Fruit fly (Drosophila melanogaster) whole organism, embryonic: ENCODE measurements around the gene Mgstl.

ENCODE experiments used
- CG11093 ChIP-seq: fragments of 200-800 bp; sonication (Bioruptor generic); IDR thresholded peaks from 3 replicates; pipeline ENCODE4 v1.3.6; 2022; ENCODE audit warnings: missing biosample characterization, missing genetic modification characterization
- CG11398 ChIP-seq: fragments of 200-800 bp; sonication (Bioruptor generic); optimal IDR thresholded peaks from 2 replicates; lab custom pipeline; 2016; ENCODE audit warnings: missing biosample characterization, missing genetic modification characterization
- CG11456 ChIP-seq: fragments of 200-800 bp; sonication (Bioruptor generic); IDR thresholded peaks from 3 replicates; pipeline ENCODE4 v1.3.6; 2022; ENCODE audit warnings: missing biosample characterization, missing genetic modification characterization
- CG12659 ChIP-seq: fragments of 200-800 bp; sonication (Bioruptor generic); optimal IDR thresholded peaks from 3 replicates; lab custom pipeline; 2017; ENCODE audit warnings: mild to moderate bottlenecking, missing biosample characterization, missing genetic modification reagents, missing genetic modification characterization
- CG12942 ChIP-seq: fragments of 200-800 bp; sonication (Bioruptor generic); optimal IDR thresholded peaks from 3 replicates; lab custom pipeline; 2016; ENCODE audit warnings: missing biosample characterization, missing genetic modification characterization
- CG16779 ChIP-seq: fragments of 200-800 bp; sonication (Bioruptor generic); IDR thresholded peaks from 2 replicates; pipeline ENCODE4 v1.3.6; 2022; ENCODE audit warnings: missing biosample characterization, missing genetic modification characterization
- CG17612 ChIP-seq: fragments of 200-800 bp; sonication (Bioruptor generic); IDR thresholded peaks from 2 replicates; pipeline ENCODE4 v1.3.6; 2022; ENCODE audit warnings: missing biosample characterization, missing genetic modification characterization
- CG17829 ChIP-seq: fragments of 200-800 bp; optimal IDR thresholded peaks from 2 replicates; lab custom pipeline; 2019; ENCODE audit warnings: missing biosample characterization, mild to moderate bottlenecking, missing genetic modification characterization, moderate library complexity
- CG3847 ChIP-seq: fragments of 200-800 bp; sonication (Bioruptor generic); IDR thresholded peaks from 2 replicates; pipeline ENCODE4 v1.3.6; 2022; ENCODE audit warnings: missing biosample characterization, missing genetic modification characterization
- CG4424 ChIP-seq: fragments of 200-800 bp; sonication (Bioruptor generic); optimal IDR thresholded peaks from 3 replicates; lab custom pipeline; 2016; ENCODE audit warnings: missing biosample characterization, missing genetic modification characterization
- CG5245 ChIP-seq: fragments of 200-800 bp; sonication (Bioruptor generic); optimal IDR thresholded peaks from 3 replicates; lab custom pipeline; 2016; ENCODE audit warnings: missing biosample characterization, missing genetic modification characterization
- CG6813 ChIP-seq: fragments of 200-800 bp; sonication (Bioruptor generic); optimal IDR thresholded peaks from 2 replicates; lab custom pipeline; 2017; ENCODE audit warnings: missing biosample characterization, missing genetic modification characterization, mild to moderate bottlenecking, moderate library complexity, missing genetic modification reagents
- CG7745 ChIP-seq: fragments of 200-800 bp; sonication (Bioruptor generic); optimal IDR thresholded peaks from 2 replicates; lab custom pipeline; 2018; ENCODE audit warnings: missing biosample characterization, mild to moderate bottlenecking, missing genetic modification characterization, moderate library complexity
- CG8089 ChIP-seq: fragments of 200-800 bp; sonication (Bioruptor generic); optimal IDR thresholded peaks from 3 replicates; lab custom pipeline; 2016; ENCODE audit warnings: missing biosample characterization, missing genetic modification characterization
- CG8290 ChIP-seq, 3 experiments: fragments of 200-800 bp; sonication (Bioruptor generic); optimal IDR thresholded peaks; 2 replicates each; lab custom pipeline; 2016 to 2019; ENCODE audit warnings: missing biosample characterization in 3 of 3, missing genetic modification characterization in 3 of 3, mild to moderate bottlenecking in 2 of 3, moderate library complexity in 1 of 3
- CG8944 ChIP-seq: fragments of 200-800 bp; sonication (Bioruptor generic); optimal IDR thresholded peaks from 3 replicates; lab custom pipeline; 2016; ENCODE audit warnings: missing biosample characterization, missing genetic modification characterization
- CG9727 ChIP-seq: fragments of 200-800 bp; sonication (Bioruptor generic); optimal IDR thresholded peaks from 3 replicates; lab custom pipeline; 2017; ENCODE audit warnings: missing biosample characterization, mild to moderate bottlenecking, missing genetic modification characterization
- CHES-1-like ChIP-seq: fragments of 200-800 bp; sonication (Bioruptor generic); optimal IDR thresholded peaks from 2 replicates; lab custom pipeline; 2016; ENCODE audit warnings: missing biosample characterization, missing genetic modification characterization
- D19B ChIP-seq: fragments of 200-800 bp; sonication (Bioruptor generic); optimal IDR thresholded peaks from 2 replicates; lab custom pipeline; 2017; ENCODE audit warnings: missing biosample characterization, mild to moderate bottlenecking, missing genetic modification characterization
- Dp ChIP-seq: fragments of 200-800 bp; sonication (Bioruptor generic); optimal IDR thresholded peaks from 2 replicates; lab custom pipeline; 2018; ENCODE audit warnings: missing biosample characterization, mild to moderate bottlenecking, missing genetic modification characterization, moderate library complexity
- H2.0 ChIP-seq: fragments of 200-800 bp; sonication (Bioruptor generic); IDR thresholded peaks from 2 replicates; pipeline ENCODE4 v1.3.6; 2022; ENCODE audit warnings: missing biosample characterization, missing genetic modification characterization
- Hr51 ChIP-seq, 2 experiments: fragments of 200-800 bp; sonication (Bioruptor generic); optimal IDR thresholded peaks; 2 replicates in 1 of 2; 3 replicates in 1 of 2; lab custom pipeline; 2016 to 2018; ENCODE audit warnings: missing biosample characterization in 2 of 2, missing genetic modification characterization in 2 of 2, mild to moderate bottlenecking in 1 of 2, moderate library complexity in 1 of 2
- Mrtf ChIP-seq: fragments of 200-800 bp; sonication (Bioruptor generic); IDR thresholded peaks from 3 replicates; pipeline ENCODE4 v1.3.6; 2022; ENCODE audit warnings: missing biosample characterization, missing genetic modification characterization
- Ssrp ChIP-seq: fragments of 200-800 bp; sonication (Bioruptor generic); optimal IDR thresholded peaks from 2 replicates; lab custom pipeline; 2018; ENCODE audit warnings: missing biosample characterization, mild to moderate bottlenecking, missing genetic modification characterization, moderate library complexity
- Trl ChIP-seq, 3 experiments: fragments of >200 bp in 2 of 3; fragments of 200-800 bp in 1 of 3; sonication (Bioruptor generic) in 1 of 3; optimal IDR thresholded peaks; 2 replicates in 1 of 3; 3 replicates in 2 of 3; lab custom pipeline; 2016 to 2017; ENCODE audit warnings: missing biosample characterization in 1 of 3, missing genetic modification characterization in 1 of 3
- ab ChIP-seq: fragments of 200-800 bp; sonication (Bioruptor generic); optimal IDR thresholded peaks from 2 replicates; lab custom pipeline; 2016; ENCODE audit warnings: missing biosample characterization, missing genetic modification characterization
- abd-A ChIP-seq: fragments of 200-800 bp; sonication (Bioruptor generic); optimal IDR thresholded peaks from 3 replicates; lab custom pipeline; 2019; ENCODE audit warnings: missing biosample characterization, mild to moderate bottlenecking, missing genetic modification characterization, moderate library complexity
- bsh ChIP-seq, 2 experiments: fragments of 200-800 bp; sonication (Bioruptor generic); optimal IDR thresholded peaks; 2 replicates each; lab custom pipeline; 2017 to 2018; ENCODE audit warnings: mild to moderate bottlenecking in 2 of 2, missing biosample characterization in 2 of 2, missing genetic modification characterization in 2 of 2, moderate library complexity in 1 of 2
- cato ChIP-seq: fragments of 200-800 bp; sonication (Bioruptor generic); optimal IDR thresholded peaks from 2 replicates; lab custom pipeline; 2016; ENCODE audit warnings: missing biosample characterization, missing genetic modification characterization, borderline replicate concordance
- cg ChIP-seq: fragments of 200-800 bp; sonication (Bioruptor generic); optimal IDR thresholded peaks from 3 replicates; lab custom pipeline; 2019; ENCODE audit warnings: missing biosample characterization, mild to moderate bottlenecking, missing genetic modification characterization, moderate library complexity
- dmrt11E ChIP-seq: fragments of 200-800 bp; sonication (Bioruptor generic); optimal IDR thresholded peaks from 3 replicates; lab custom pipeline; 2018; ENCODE audit warnings: missing biosample characterization, mild to moderate bottlenecking, missing genetic modification characterization, moderate library complexity
- en ChIP-seq: fragments of 200-800 bp; sonication (Bioruptor generic); optimal IDR thresholded peaks from 2 replicates; lab custom pipeline; 2016; ENCODE audit warnings: missing biosample characterization, missing genetic modification characterization
- fd96Cb ChIP-seq: fragments of 200-800 bp; sonication (Bioruptor generic); optimal IDR thresholded peaks from 2 replicates; lab custom pipeline; 2018; ENCODE audit warnings: missing biosample characterization, mild to moderate bottlenecking, missing genetic modification characterization, moderate library complexity
- fru ChIP-seq: fragments of >200 bp; optimal IDR thresholded peaks from 2 replicates; lab custom pipeline; 2017
- grn ChIP-seq: fragments of 200-800 bp; sonication (Bioruptor generic); optimal IDR thresholded peaks from 3 replicates; lab custom pipeline; 2017; ENCODE audit warnings: missing biosample characterization, missing genetic modification characterization
- hkb ChIP-seq, 2 experiments: fragments of 200-800 bp in 1 of 2; fragments of >200 bp in 1 of 2; sonication (Bioruptor generic) in 1 of 2; IDR thresholded peaks in 1 of 2; optimal IDR thresholded peaks in 1 of 2; 2 replicates each; pipeline versions ENCODE4 v1.3.6 to Lab custom; 2017 to 2022; ENCODE audit warnings: missing biosample characterization in 1 of 2, missing genetic modification characterization in 1 of 2
- jing ChIP-seq: fragments of 200-800 bp; sonication (Bioruptor generic); optimal IDR thresholded peaks from 2 replicates; lab custom pipeline; 2018; ENCODE audit warnings: missing biosample characterization, mild to moderate bottlenecking, missing genetic modification characterization
- lmd ChIP-seq: fragments of 200-800 bp; sonication (Bioruptor generic); IDR thresholded peaks from 2 replicates; pipeline ENCODE4 v1.3.6; 2022; ENCODE audit warnings: missing biosample characterization, missing genetic modification characterization
- mam ChIP-seq: fragments of 200-800 bp; sonication (Bioruptor generic); optimal IDR thresholded peaks from 3 replicates; lab custom pipeline; 2016; ENCODE audit warnings: missing biosample characterization, missing genetic modification characterization
- nerfin-2 ChIP-seq: fragments of 200-800 bp; sonication (Bioruptor generic); IDR thresholded peaks from 2 replicates; pipeline ENCODE4 v1.3.6; 2022; ENCODE audit warnings: missing biosample characterization, missing genetic modification characterization; ENCODE audit not compliant: partially characterized antibody
- oc ChIP-seq: fragments of 200-800 bp; sonication (Bioruptor generic); optimal IDR thresholded peaks from 2 replicates; lab custom pipeline; 2018; ENCODE audit warnings: missing biosample characterization, mild to moderate bottlenecking, missing genetic modification characterization, moderate library complexity
- org-1 ChIP-seq: fragments of 200-800 bp; sonication (Bioruptor generic); optimal IDR thresholded peaks from 2 replicates; lab custom pipeline; 2017; ENCODE audit warnings: missing biosample characterization, missing genetic modification characterization
- otp ChIP-seq: fragments of 200-800 bp; sonication (Bioruptor generic); IDR thresholded peaks from 3 replicates; pipeline ENCODE4, ENCODE4 v1.3.6; 2022; ENCODE audit warnings: missing biosample characterization, missing genetic modification characterization
- pfk ChIP-seq: fragments of 200-800 bp; sonication (Bioruptor generic); optimal IDR thresholded peaks from 2 replicates; lab custom pipeline; 2018; ENCODE audit warnings: missing biosample characterization, mild to moderate bottlenecking, missing genetic modification characterization, moderate library complexity
- slp2 ChIP-seq: fragments of 200-800 bp; sonication (Bioruptor generic); optimal IDR thresholded peaks from 2 replicates; lab custom pipeline; 2016; ENCODE audit warnings: missing biosample characterization, missing genetic modification characterization
- sna ChIP-seq: fragments of 200-800 bp; sonication (Bioruptor generic); IDR thresholded peaks from 2 replicates; pipeline ENCODE4 v1.3.6; 2022; ENCODE audit warnings: missing biosample characterization, missing genetic modification characterization; ENCODE audit not compliant: partially characterized antibody
- tgo ChIP-seq: fragments of 200-800 bp; sonication (Bioruptor generic); IDR thresholded peaks from 3 replicates; pipeline ENCODE4 v1.3.6; 2022; ENCODE audit warnings: missing biosample characterization, missing genetic modification characterization
- tin ChIP-seq: fragments of 200-800 bp; sonication (Bioruptor generic); optimal IDR thresholded peaks from 3 replicates; lab custom pipeline; 2016; ENCODE audit warnings: missing biosample characterization, missing genetic modification characterization
- toy ChIP-seq: fragments of 200-800 bp; sonication (Bioruptor generic); IDR thresholded peaks from 2 replicates; pipeline ENCODE4 v1.3.6; 2022; ENCODE audit warnings: missing biosample characterization, missing genetic modification characterization
- tx ChIP-seq: fragments of 200-800 bp; sonication (Bioruptor generic); optimal IDR thresholded peaks from 2 replicates; lab custom pipeline; 2016; ENCODE audit warnings: missing biosample characterization, missing genetic modification characterization

The Mgstl gene

DNA sequence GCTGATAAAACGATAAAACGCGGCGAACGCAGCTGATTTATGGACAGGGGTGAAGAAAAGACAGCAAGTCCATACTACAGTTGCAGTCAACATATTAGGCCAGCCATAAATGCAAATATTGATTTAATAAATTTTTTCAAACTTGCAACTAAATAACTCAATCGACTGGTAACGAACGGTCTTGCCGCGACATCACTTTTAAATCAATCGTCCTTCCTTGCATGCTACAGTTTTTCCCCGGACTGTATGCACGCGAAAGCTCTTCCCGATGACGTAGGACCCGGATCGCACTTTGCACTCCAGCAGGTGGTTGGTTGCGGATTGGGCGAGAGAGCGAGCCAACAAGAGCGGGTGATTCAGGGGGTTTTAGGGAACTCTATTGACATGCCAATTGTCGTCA, 23.0 kb downstream of the Mgstl start:
- TF ChIP-seq hkb (optimal IDR thresholded peaks at IDR 0.05; lab: Kevin White, UChicago) (no peak), hkb (GFP tag; IDR thresholded peaks at IDR 0.05; lab: Robert Waterston, UW) (no peak), en (GFP tag; lab: Kevin White, UChicago) (no peak), CG5245 (GFP tag; lab: Kevin White, UChicago) (no peak), CG8290 (GFP tag; optimal IDR thresholded peaks at IDR 0.05; lab: Kevin White, UChicago) (no peak), CG8290 (tag; optimal IDR thresholded peaks at IDR 0.05; lab: Kevin White, UChicago) (peak in 1 of 2 experiments; percentile 47), CG8089 (GFP tag; lab: Kevin White, UChicago) (no peak), CHES-1-like (no peak), cg (GFP tag; lab: Kevin White, UChicago) (no peak), Dp (GFP tag; lab: Kevin White, UChicago) (no peak), CG6813 (no peak), tin (GFP tag; lab: Kevin White, UChicago) (no peak), org-1 (no peak), ab (no peak), CG11456 (GFP tag; lab: Robert Waterston, UW) (peak; percentile 64; the same call in 1 of the 3 replicates), bsh (GFP tag; optimal IDR thresholded peaks at IDR 0.05; lab: Kevin White, UChicago) (peak in 1 of 2 experiments; percentile 47), CG11093 (GFP tag; lab: Robert Waterston, UW) (no peak), slp2 (no peak), Mrtf (GFP tag; lab: Robert Waterston, UW) (0 out of 3 replicates have a peak, but pooled peaks have one; percentile 6), CG7745 (tag; lab: Kevin White, UChicago) (no peak), abd-A (no peak), CG12659 (no peak), jing (GFP tag; lab: Kevin White, UChicago) (no peak), fd96Cb (tag; lab: Kevin White, UChicago) (no peak), CG3847 (GFP tag; lab: Robert Waterston, UW) (no peak), Ssrp (no peak), pfk (GFP tag; lab: Kevin White, UChicago) (no peak), CG9727 (peak; percentile 5), fru (lab: Kevin White, UChicago) (no peak), oc (tag; lab: Kevin White, UChicago) (no peak), tgo (GFP tag; lab: Robert Waterston, UW) (no peak), toy (no peak), cato (GFP tag; lab: Kevin White, UChicago) (no peak), Hr51 (GFP tag; optimal IDR thresholded peaks at IDR 0.05; lab: Kevin White, UChicago) (no peak), nerfin-2 (GFP tag; lab: Robert Waterston, UW) (no peak), D19B (GFP tag; lab: Kevin White, UChicago) (no peak), lmd (GFP tag; lab: Robert Waterston, UW) (peak; percentile 31; the same call in 1 of the 2 replicates), CG8944 (no peak), H2.0 (GFP tag; lab: Robert Waterston, UW) (no peak), otp (no peak), CG16779 (no peak), Trl (optimal IDR thresholded peaks at IDR 0.05; lab: Kevin White, UChicago) (no peak), Trl (GFP tag; optimal IDR thresholded peaks at IDR 0.05; lab: Kevin White, UChicago) (no peak), grn (GFP tag; lab: Kevin White, UChicago) (no peak), CG17612 (GFP tag; lab: Robert Waterston, UW) (no peak), CG12942 (GFP tag; lab: Kevin White, UChicago) (no peak), mam (GFP tag; lab: Kevin White, UChicago) (peak; percentile 27), sna (GFP tag; lab: Robert Waterston, UW) (no peak), CG17829 (tag; lab: Kevin White, UChicago) (no peak), tx (GFP tag; lab: Kevin White, UChicago) (no peak), CG4424 (GFP tag; lab: Kevin White, UChicago) (no peak), CG11398 (GFP tag; lab: Kevin White, UChicago) (no peak), dmrt11E (tag; lab: Kevin White, UChicago) (no peak)
